Fruit fly (Drosophila melanogaster) whole organism, embryonic: ENCODE measurements around the gene CG4291.

Experiments
- Atf3 ChIP-seq: fragments of 200-800 bp; sonication (Bioruptor generic); optimal IDR thresholded peaks from 3 replicates; lab custom pipeline; 2016; ENCODE audit warnings: missing biosample characterization, missing genetic modification characterization
- Blimp-1 ChIP-seq: fragments of 200-800 bp; sonication (Bioruptor generic); optimal IDR thresholded peaks from 3 replicates; lab custom pipeline; 2018; ENCODE audit warnings: missing biosample characterization, missing genetic modification characterization, mild to moderate bottlenecking, moderate library complexity, missing genetic modification reagents
- CG10321 ChIP-seq: fragments of 200-800 bp; sonication (Bioruptor generic); IDR thresholded peaks from 2 replicates; pipeline ENCODE4 v1.3.6; 2022; ENCODE audit warnings: missing biosample characterization, missing genetic modification characterization
- CG12071 ChIP-seq: fragments of 200-800 bp; sonication (Bioruptor generic); optimal IDR thresholded peaks from 3 replicates; lab custom pipeline; 2018; ENCODE audit warnings: missing biosample characterization, mild to moderate bottlenecking, missing genetic modification characterization
- CG12236 ChIP-seq: fragments of 200-800 bp; sonication (Bioruptor generic); optimal IDR thresholded peaks from 2 replicates; lab custom pipeline; 2016; ENCODE audit warnings: missing biosample characterization, missing genetic modification characterization
- CG12391 ChIP-seq: fragments of 200-800 bp; sonication (Bioruptor generic); optimal IDR thresholded peaks from 3 replicates; lab custom pipeline; 2018; ENCODE audit warnings: missing biosample characterization, mild to moderate bottlenecking, missing genetic modification characterization, moderate library complexity
- CG12744 ChIP-seq: fragments of 200-800 bp; sonication (Bioruptor generic); optimal IDR thresholded peaks from 2 replicates; lab custom pipeline; 2016; ENCODE audit warnings: missing biosample characterization, missing genetic modification characterization
- CG12942 ChIP-seq: fragments of 200-800 bp; sonication (Bioruptor generic); optimal IDR thresholded peaks from 3 replicates; lab custom pipeline; 2016; ENCODE audit warnings: missing biosample characterization, missing genetic modification characterization
- CG13424 ChIP-seq: fragments of 200-800 bp; sonication (Bioruptor generic); optimal IDR thresholded peaks from 2 replicates; lab custom pipeline; 2019; ENCODE audit warnings: missing biosample characterization, mild to moderate bottlenecking, missing genetic modification characterization, moderate library complexity
- CG13894 ChIP-seq: fragments of 200-800 bp; sonication (Bioruptor generic); optimal IDR thresholded peaks from 3 replicates; lab custom pipeline; 2018; ENCODE audit warnings: missing biosample characterization, mild to moderate bottlenecking, missing genetic modification characterization, moderate library complexity
- CG16813 ChIP-seq: fragments of 200-800 bp; sonication (Bioruptor generic); IDR thresholded peaks from 3 replicates; pipeline ENCODE4 v1.3.6; 2022; ENCODE audit warnings: missing biosample characterization, missing genetic modification characterization; ENCODE audit not compliant: partially characterized antibody
- CG17328 ChIP-seq: fragments of 200-800 bp; sonication (Bioruptor generic); IDR thresholded peaks from 2 replicates; pipeline ENCODE4 v1.3.6; 2022; ENCODE audit warnings: missing biosample characterization, missing genetic modification characterization
- CG17802 ChIP-seq: fragments of 200-800 bp; sonication (Bioruptor generic); optimal IDR thresholded peaks from 2 replicates; lab custom pipeline; 2018; ENCODE audit warnings: missing biosample characterization, mild to moderate bottlenecking, missing genetic modification characterization, moderate library complexity
- CG1832 ChIP-seq: fragments of 200-800 bp; sonication (Bioruptor generic); optimal IDR thresholded peaks from 2 replicates; lab custom pipeline; 2017; ENCODE audit warnings: missing biosample characterization, mild to moderate bottlenecking, missing genetic modification characterization, inconsistent platforms
- CG2116 ChIP-seq: fragments of 200-800 bp; sonication (Bioruptor generic); optimal IDR thresholded peaks from 3 replicates; lab custom pipeline; 2018; ENCODE audit warnings: missing biosample characterization, mild to moderate bottlenecking, missing genetic modification characterization
- CG34376 ChIP-seq: fragments of 200-800 bp; sonication (Bioruptor generic); optimal IDR thresholded peaks from 2 replicates; lab custom pipeline; 2018; ENCODE audit warnings: missing biosample characterization, mild to moderate bottlenecking, missing genetic modification characterization
- CG4424 ChIP-seq: fragments of 200-800 bp; sonication (Bioruptor generic); optimal IDR thresholded peaks from 3 replicates; lab custom pipeline; 2016; ENCODE audit warnings: missing biosample characterization, missing genetic modification characterization
- CG4730 ChIP-seq: fragments of 200-800 bp; sonication (Bioruptor generic); IDR thresholded peaks from 2 replicates; pipeline ENCODE4 v1.3.6; 2022; ENCODE audit warnings: missing biosample characterization, missing genetic modification characterization
- CG6854 ChIP-seq: fragments of 200-800 bp; sonication (Bioruptor generic); optimal IDR thresholded peaks from 3 replicates; lab custom pipeline; 2017; ENCODE audit warnings: missing biosample characterization, mild to moderate bottlenecking, missing genetic modification characterization
- CG7928 ChIP-seq: fragments of 200-800 bp; sonication (Bioruptor generic); optimal IDR thresholded peaks from 2 replicates; lab custom pipeline; 2017; ENCODE audit warnings: missing biosample characterization, mild to moderate bottlenecking, missing genetic modification characterization
- CoRest ChIP-seq: fragments of 200-800 bp; sonication (Bioruptor generic); optimal IDR thresholded peaks from 3 replicates; lab custom pipeline; 2018; ENCODE audit warnings: missing biosample characterization, mild to moderate bottlenecking, missing genetic modification characterization, moderate library complexity
- CrebB ChIP-seq: fragments of 200-800 bp; sonication (Bioruptor generic); optimal IDR thresholded peaks from 3 replicates; lab custom pipeline; 2018; ENCODE audit warnings: missing biosample characterization, mild to moderate bottlenecking, missing genetic modification characterization
- D19A ChIP-seq: fragments of 200-800 bp; optimal IDR thresholded peaks from 3 replicates; lab custom pipeline; 2019; ENCODE audit warnings: missing biosample characterization, mild to moderate bottlenecking, missing genetic modification characterization, moderate library complexity
- Ets65A ChIP-seq: fragments of 200-800 bp; sonication (Bioruptor generic); peaks from one replicate; lab custom pipeline; 2016; ENCODE audit warnings: missing biosample characterization, missing genetic modification characterization
- Fer1 ChIP-seq: fragments of 200-800 bp; sonication (Bioruptor generic); optimal IDR thresholded peaks from 2 replicates; lab custom pipeline; 2017; ENCODE audit warnings: missing biosample characterization, mild to moderate bottlenecking, missing genetic modification characterization
- Gsc ChIP-seq: fragments of 200-800 bp; sonication (Bioruptor generic); IDR thresholded peaks from 2 replicates; pipeline ENCODE4 v1.3.6; 2022; ENCODE audit warnings: missing biosample characterization, missing genetic modification characterization
- H2.0 ChIP-seq: fragments of 200-800 bp; sonication (Bioruptor generic); IDR thresholded peaks from 2 replicates; pipeline ENCODE4 v1.3.6; 2022; ENCODE audit warnings: missing biosample characterization, missing genetic modification characterization
- MBD-R2 ChIP-seq: fragments of 200-800 bp; sonication (Bioruptor generic); IDR thresholded peaks from 2 replicates; pipeline ENCODE4 v1.3.6; 2022; ENCODE audit warnings: missing biosample characterization, missing genetic modification characterization
- Mes4 ChIP-seq: fragments of 200-800 bp; sonication (Bioruptor generic); optimal IDR thresholded peaks from 2 replicates; lab custom pipeline; 2016; ENCODE audit warnings: missing biosample characterization, missing genetic modification characterization
- Neu2 ChIP-seq: fragments of 200-800 bp; sonication (Bioruptor generic); optimal IDR thresholded peaks from 3 replicates; lab custom pipeline; 2016; ENCODE audit warnings: missing biosample characterization, missing genetic modification characterization, borderline replicate concordance
- Opbp ChIP-seq: fragments of 200-800 bp; sonication (Bioruptor generic); IDR thresholded peaks from 3 replicates; pipeline ENCODE4 v1.3.6; 2022; ENCODE audit warnings: missing biosample characterization, missing genetic modification characterization; ENCODE audit not compliant: partially characterized antibody
- Tbp ChIP-seq: fragments of >200 bp; optimal IDR thresholded peaks from 2 replicates; lab custom pipeline; 2018; ENCODE audit warnings: missing biosample characterization, missing genetic modification characterization
- ash1 ChIP-seq: fragments of 200-800 bp; sonication (Bioruptor generic); optimal IDR thresholded peaks from 2 replicates; lab custom pipeline; 2018; ENCODE audit warnings: missing biosample characterization, mild to moderate bottlenecking, missing genetic modification characterization
- bsh ChIP-seq, 2 experiments: fragments of 200-800 bp; sonication (Bioruptor generic); optimal IDR thresholded peaks; 2 replicates each; lab custom pipeline; 2017 to 2018; ENCODE audit warnings: mild to moderate bottlenecking in 2 of 2, missing biosample characterization in 2 of 2, missing genetic modification characterization in 2 of 2, moderate library complexity in 1 of 2
- btn ChIP-seq: fragments of 200-800 bp; sonication (Bioruptor generic); optimal IDR thresholded peaks from 2 replicates; lab custom pipeline; 2016; ENCODE audit warnings: missing biosample characterization, missing genetic modification characterization
- cas ChIP-seq: fragments of 200-800 bp; sonication (Bioruptor generic); IDR thresholded peaks from 2 replicates; pipeline ENCODE4 v1.3.6; 2022; ENCODE audit warnings: missing biosample characterization, missing genetic modification characterization
- cg ChIP-seq: fragments of 200-800 bp; sonication (Bioruptor generic); optimal IDR thresholded peaks from 3 replicates; lab custom pipeline; 2019; ENCODE audit warnings: missing biosample characterization, mild to moderate bottlenecking, missing genetic modification characterization, moderate library complexity
- chm ChIP-seq: fragments of 200-800 bp; sonication (Bioruptor generic); IDR thresholded peaks from 2 replicates; pipeline ENCODE4 v1.3.6; 2022; ENCODE audit warnings: missing biosample characterization, missing genetic modification characterization
- eyg ChIP-seq: fragments of 200-800 bp; sonication (Bioruptor generic); optimal IDR thresholded peaks from 3 replicates; lab custom pipeline; 2016; ENCODE audit warnings: missing biosample characterization, missing genetic modification characterization
- fd102C ChIP-seq: fragments of 200-800 bp; sonication (Bioruptor generic); optimal IDR thresholded peaks from 2 replicates; lab custom pipeline; 2018; ENCODE audit warnings: missing biosample characterization, mild to moderate bottlenecking, missing genetic modification characterization, moderate library complexity
- gro ChIP-seq: fragments of 200-800 bp; sonication (Bioruptor generic); optimal IDR thresholded peaks from 2 replicates; lab custom pipeline; 2016; ENCODE audit warnings: missing biosample characterization, missing genetic modification characterization
- ham ChIP-seq: fragments of 200-800 bp; sonication (Bioruptor generic); IDR thresholded peaks from 2 replicates; pipeline ENCODE4 v1.3.6; 2022; ENCODE audit warnings: missing biosample characterization, missing genetic modification characterization
- mirr ChIP-seq: fragments of 200-800 bp; sonication (Bioruptor generic); optimal IDR thresholded peaks from 3 replicates; lab custom pipeline; 2018; ENCODE audit warnings: missing biosample characterization, mild to moderate bottlenecking, missing genetic modification characterization
- peb ChIP-seq: fragments of 200-800 bp; sonication (Bioruptor generic); IDR thresholded peaks from 2 replicates; pipeline ENCODE4 v1.3.6; 2022; ENCODE audit warnings: missing biosample characterization, missing genetic modification characterization
- sim ChIP-seq: fragments of 200-800 bp; sonication (Bioruptor generic); IDR thresholded peaks from 2 replicates; pipeline ENCODE4 v1.3.6; 2022; ENCODE audit warnings: missing biosample characterization, missing genetic modification characterization
- trem ChIP-seq: fragments of 200-800 bp; optimal IDR thresholded peaks from 3 replicates; lab custom pipeline; 2019; ENCODE audit warnings: missing biosample characterization, mild to moderate bottlenecking, missing genetic modification characterization, moderate library complexity

Gene CG4291

dm6 chr2L:866950-867744 is 14.6 kb upstream of the CG4291 start (continued):
- TF ChIP-seq eyg (GFP tag; lab: Kevin White, UChicago) (peak; percentile 83), Gsc (peak; percentile 83), fd102C (peak; percentile 62), CG13894 (tag; lab: Kevin White, UChicago) (peak; percentile 89), CG13424 (tag; lab: Kevin White, UChicago) (peak; percentile 96), CG17802 (tag; lab: Kevin White, UChicago) (peak; percentile 78), CG17328 (GFP tag; lab: Robert Waterston, UW) (peak; percentile 95), sim (GFP tag; lab: Robert Waterston, UW) (peak; percentile 72; the same call in 1 of the 2 replicates), ham (GFP tag; lab: Robert Waterston, UW) (peak; percentile 76; the same call in 1 of the 2 replicates), mirr (GFP tag; lab: Kevin White, UChicago) (peak; percentile 91), gro (GFP tag; lab: Kevin White, UChicago) (peak; percentile 87), Opbp (GFP tag; lab: Robert Waterston, UW) (peak; percentile 55; the same call in 2 of the 3 replicates), CG12236 (GFP tag; lab: Kevin White, UChicago) (peak; percentile 70), Ets65A (GFP tag; lab: Kevin White, UChicago) (peak; percentile 99), Mes4 (peak; percentile 83), D19A (tag; lab: Kevin White, UChicago) (peak; percentile 80), CG4424 (GFP tag; lab: Kevin White, UChicago) (peak; percentile 91), CrebB (tag; lab: Kevin White, UChicago) (peak; percentile 89), CG10321 (GFP tag; lab: Robert Waterston, UW) (peak; percentile 95), H2.0 (GFP tag; lab: Robert Waterston, UW) (peak; percentile 95), CG2116 (GFP tag; lab: Kevin White, UChicago) (peak; percentile 37), CoRest (tag; lab: Kevin White, UChicago) (peak; percentile 94), Neu2 (GFP tag; lab: Kevin White, UChicago) (peak; percentile 14), trem (tag; lab: Kevin White, UChicago) (peak; percentile 62), chm (peak; percentile 94), CG1832 (peak; percentile 81), bsh (GFP tag; optimal IDR thresholded peaks at IDR 0.05; lab: Kevin White, UChicago) (peak; percentile 71 to 92), Blimp-1 (GFP tag; lab: Kevin White, UChicago) (peak; percentile 86), peb (GFP tag; lab: Robert Waterston, UW) (peak; percentile 91), CG7928 (peak; percentile 65), CG12942 (GFP tag; lab: Kevin White, UChicago) (peak; percentile 90), CG6854 (GFP tag; lab: Kevin White, UChicago) (peak; percentile 78), MBD-R2 (GFP tag; lab: Robert Waterston, UW) (peak; percentile 92), ash1 (GFP tag; lab: Kevin White, UChicago) (peak; percentile 6), Atf3 (GFP tag; lab: Kevin White, UChicago) (peak; percentile 72), Tbp (GFP tag; lab: Kevin White, UChicago) (no peak), CG16813 (GFP tag; lab: Robert Waterston, UW) (no peak), cg (GFP tag; lab: Kevin White, UChicago) (peak; percentile 90), CG12744 (peak; percentile 85), CG12391 (tag; lab: Kevin White, UChicago) (peak; percentile 93), Fer1 (GFP tag; lab: Kevin White, UChicago) (peak; percentile 92), CG12071 (GFP tag; lab: Kevin White, UChicago) (peak; percentile 89), cas (GFP tag; lab: Robert Waterston, UW) (peak; percentile 85), CG34376 (peak; percentile 85), CG4730 (GFP tag; lab: Robert Waterston, UW) (peak; percentile 93), btn (GFP tag; lab: Kevin White, UChicago) (peak; percentile 77)
